Worm (Caenorhabditis elegans) whole organism, mixed stage, embryonic: Measurements from ENCODE around the gene T23G7.2.

Experiments used
- blmp-1 ChIP-seq: fragments of 150-350 bp; optimal IDR thresholded peaks from 2 replicates; lab custom pipeline; 2014; ENCODE audit warnings: missing biosample characterization, missing genetic modification characterization
- elt-1 ChIP-seq: sonication (generic microtip); optimal IDR thresholded peaks from 2 replicates; lab custom pipeline; 2017; ENCODE audit warnings: missing genetic modification characterization, mild to moderate bottlenecking, missing compliant biosample characterization, antibody characterized with exemption, moderate library complexity, borderline replicate concordance; ENCODE audit not compliant: insufficient read depth
- elt-3 ChIP-seq: fragments of 150-350 bp; optimal IDR thresholded peaks from 2 replicates; lab custom pipeline; 2014; ENCODE audit warnings: missing biosample characterization, missing genetic modification characterization
- mls-2 ChIP-seq: sonication (generic microtip); optimal IDR thresholded peaks from 2 replicates; lab custom pipeline; 2016; ENCODE audit warnings: mild to moderate bottlenecking, missing genetic modification characterization, moderate library complexity, missing compliant biosample characterization
- nhr-12 ChIP-seq: fragments of 150-350 bp; optimal IDR thresholded peaks from 2 replicates; lab custom pipeline; 2014; ENCODE audit warnings: missing biosample characterization, missing genetic modification characterization
- nhr-2 ChIP-seq: fragments of 150-350 bp; optimal IDR thresholded peaks from 2 replicates; lab custom pipeline; 2014; ENCODE audit warnings: missing biosample characterization, missing genetic modification characterization
- nhr-237 ChIP-seq: fragments of 150-350 bp; optimal IDR thresholded peaks from 2 replicates; lab custom pipeline; 2014; ENCODE audit warnings: missing biosample characterization, missing genetic modification characterization
- nhr-28 ChIP-seq: fragments of 150-350 bp; optimal IDR thresholded peaks from 2 replicates; lab custom pipeline; 2014; ENCODE audit warnings: missing biosample characterization, missing genetic modification characterization
- pha-4 ChIP-seq: fragments of 150-350 bp; optimal IDR thresholded peaks from 2 replicates; lab custom pipeline; 2018; ENCODE audit warnings: missing biosample characterization, missing genetic modification reagents, missing genetic modification characterization
- snpc-4 ChIP-seq: fragments of 150-350 bp; optimal IDR thresholded peaks from 2 replicates; lab custom pipeline; 2014; ENCODE audit warnings: missing biosample characterization, missing genetic modification characterization
- tbx-8 ChIP-seq: fragments of 200-800 bp; sonication (Bioruptor generic); optimal IDR thresholded peaks from 2 replicates; lab custom pipeline; 2018; ENCODE audit warnings: mild to moderate bottlenecking, missing genetic modification characterization, moderate library complexity, missing compliant biosample characterization
- unc-39 ChIP-seq: fragments of 150-350 bp; optimal IDR thresholded peaks from 2 replicates; lab custom pipeline; 2014; ENCODE audit warnings: missing biosample characterization, missing genetic modification characterization
- unc-62 ChIP-seq: fragments of 150-350 bp; optimal IDR thresholded peaks from 2 replicates; lab custom pipeline; 2014; ENCODE audit warnings: missing biosample characterization, missing genetic modification reagents, missing genetic modification characterization
- ztf-11 ChIP-seq: fragments of 150-350 bp; optimal IDR thresholded peaks from 2 replicates; lab custom pipeline; 2014; ENCODE audit warnings: missing biosample characterization, missing genetic modification characterization

DNA sequence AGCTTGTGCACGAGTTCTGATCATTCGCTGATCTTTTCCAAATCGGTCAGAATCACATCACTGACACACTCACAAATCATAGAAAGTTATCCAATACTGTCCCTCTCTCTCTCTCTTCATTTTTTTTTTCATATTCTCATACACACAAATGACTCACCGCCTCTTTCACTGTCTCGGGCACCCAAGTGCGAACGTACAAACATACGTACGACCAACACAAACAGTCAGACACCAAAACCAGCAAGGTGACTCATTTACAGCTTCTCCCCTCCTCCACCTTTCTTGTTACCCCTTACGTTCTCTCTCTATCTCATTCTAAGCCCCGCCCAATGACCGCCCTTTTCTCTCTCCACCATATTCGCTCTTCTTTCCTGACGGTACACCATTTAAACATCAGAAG is 45.8 kb downstream of the T23G7.2 start:
- TF ChIP-seq nhr-2 = no peak
- TF ChIP-seq snpc-4 = no peak
- TF ChIP-seq unc-39 = no peak
- no peak for TF ChIP-seq nhr-12 (tag; lab: Kevin White, UChicago)
- TF ChIP-seq pha-4 = no peak
- TF ChIP-seq elt-1 (tag; lab: Kevin White, UChicago) = no peak
- TF ChIP-seq unc-62 (GFP tag; lab: Kevin White, UChicago) = no peak
- TF ChIP-seq ztf-11 (tag; lab: Kevin White, UChicago) = no peak
- TF ChIP-seq nhr-28 (tag; lab: Kevin White, UChicago) = no peak
- TF ChIP-seq nhr-237 (tag; lab: Kevin White, UChicago) = no peak
- TF ChIP-seq blmp-1 = no peak
- no peak for TF ChIP-seq mls-2 (tag; lab: Kevin White, UChicago)
- no peak for TF ChIP-seq tbx-8 (GFP tag; lab: Kevin White, UChicago)
- no peak for TF ChIP-seq elt-3
